Worm (Caenorhabditis elegans): ENCODE measurements around the gene Y44A6B.3.

The Y44A6B.3 gene

DNA sequence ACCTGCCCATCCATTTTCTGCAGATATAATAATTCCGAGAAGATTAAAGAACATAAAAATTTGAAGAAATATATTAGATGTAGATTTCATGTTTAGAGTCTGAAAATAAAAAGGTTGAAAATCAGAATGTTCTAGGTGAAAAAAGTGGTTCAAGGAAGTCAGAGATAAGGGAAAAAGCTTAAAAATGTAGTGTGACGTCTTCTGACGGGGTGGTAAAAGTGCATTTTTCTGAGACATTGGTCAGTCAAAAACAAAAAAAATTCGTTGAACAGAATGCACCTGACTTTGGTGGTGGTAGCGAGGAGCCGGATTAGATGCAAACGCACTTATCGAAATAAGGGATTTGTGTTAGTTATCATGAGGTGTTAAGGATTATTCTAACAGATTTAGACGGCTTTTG, 31.6 kb downstream of the Y44A6B.3 start, which contains the start of gene F46B3.23:
TSS of gene F46B3.23 (minus strand) at position 101 of the 400 bp plus-strand sequence.
- TF ChIP-seq tab-1 (GFP tag; IDR thresholded peaks at IDR 0.05) (no peak), ref-1 (GFP tag; conservative IDR thresholded peaks at IDR 0.05) (no peak), klf-2 (GFP tag; conservative IDR thresholded peaks at IDR 0.05) (no peak), ztf-29 (GFP tag; IDR thresholded peaks at IDR 0.05) (no peak), flt-1 (GFP tag; IDR thresholded peaks at IDR 0.05) (no peak), med-1 (GFP tag; optimal IDR thresholded peaks at IDR 0.05; ENCODE audit: insufficient read depth) (no peak), T22C8.4 (GFP tag; IDR thresholded peaks at IDR 0.05) (no peak), cog-1 (tag; optimal IDR thresholded peaks at IDR 0.05) (no peak)

DNA sequence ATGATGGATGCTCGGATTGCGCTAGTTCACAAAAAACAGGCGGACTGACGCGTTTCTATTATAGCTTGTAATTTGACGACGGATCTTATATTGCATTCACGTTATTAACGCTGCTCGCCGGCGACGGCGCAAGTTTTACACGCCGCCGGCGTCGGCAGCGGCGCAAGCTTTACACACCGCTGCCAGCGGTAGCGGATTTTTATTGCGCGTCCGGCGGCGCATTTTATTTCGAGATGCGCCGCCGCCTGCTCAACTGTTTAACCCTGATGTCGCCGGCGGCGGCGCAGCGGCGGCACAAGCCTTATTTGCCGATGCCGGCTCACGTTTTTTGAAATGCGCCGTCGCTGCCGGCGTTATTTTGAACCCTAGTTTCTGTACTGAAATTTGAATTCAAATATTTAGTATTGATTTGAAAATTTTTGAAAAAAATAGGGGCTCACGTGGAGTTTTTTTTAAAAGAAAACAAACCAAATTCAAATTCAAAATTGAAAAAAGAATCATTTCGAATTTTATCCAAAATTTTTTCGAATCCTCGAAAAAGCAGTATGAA, 33.6 kb downstream of the Y44A6B.3 start, which contains the start of gene ttr-57:
TSS of gene ttr-57 (plus strand) at position 500 of the 550 bp plus-strand sequence.
- TF ChIP-seq klf-2 (GFP tag; conservative IDR thresholded peaks at IDR 0.05) (no peak), ztf-23 (GFP tag; IDR thresholded peaks at IDR 0.05) (no peak), flt-1 (GFP tag; IDR thresholded peaks at IDR 0.05) (no peak)

DNA sequence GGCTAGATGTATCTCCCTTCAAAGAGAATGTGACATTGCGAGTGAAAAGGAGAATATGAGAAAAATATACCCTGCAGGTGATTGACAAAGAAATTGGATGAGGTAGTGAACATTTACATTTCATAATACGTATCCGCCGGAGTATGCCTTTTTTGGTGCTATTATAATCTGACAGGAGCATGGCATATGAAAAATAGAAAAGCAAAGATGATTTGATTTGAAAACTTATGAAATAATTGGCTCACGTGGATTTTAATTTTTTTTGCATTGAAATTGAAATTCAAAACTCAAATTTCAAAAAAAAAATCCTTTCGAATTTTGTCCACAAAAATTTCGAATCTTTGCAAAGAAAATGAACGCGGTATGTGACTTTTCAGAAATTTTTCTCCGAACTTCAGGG, 35.2 kb downstream of the Y44A6B.3 start, which contains the start of gene ttr-11:
TSS of gene ttr-11 (plus strand) at position 301 of the 400 bp plus-strand sequence.
- TF ChIP-seq ref-1 (GFP tag; conservative IDR thresholded peaks at IDR 0.05): no peak
- TF ChIP-seq klf-2 (GFP tag; conservative IDR thresholded peaks at IDR 0.05): no peak
- no peak for TF ChIP-seq flt-1 (GFP tag; IDR thresholded peaks at IDR 0.05)
- no peak for TF ChIP-seq cog-1 (tag; optimal IDR thresholded peaks at IDR 0.05)
- TF ChIP-seq med-1 (GFP tag; optimal IDR thresholded peaks at IDR 0.05; ENCODE audit: insufficient read depth): no peak
- no peak for TF ChIP-seq ztf-23 (GFP tag; IDR thresholded peaks at IDR 0.05)
- no peak for TF ChIP-seq tab-1 (GFP tag; IDR thresholded peaks at IDR 0.05)
- no peak for TF ChIP-seq ztf-29 (GFP tag; IDR thresholded peaks at IDR 0.05)
- no peak for TF ChIP-seq T22C8.4 (GFP tag; IDR thresholded peaks at IDR 0.05)

DNA sequence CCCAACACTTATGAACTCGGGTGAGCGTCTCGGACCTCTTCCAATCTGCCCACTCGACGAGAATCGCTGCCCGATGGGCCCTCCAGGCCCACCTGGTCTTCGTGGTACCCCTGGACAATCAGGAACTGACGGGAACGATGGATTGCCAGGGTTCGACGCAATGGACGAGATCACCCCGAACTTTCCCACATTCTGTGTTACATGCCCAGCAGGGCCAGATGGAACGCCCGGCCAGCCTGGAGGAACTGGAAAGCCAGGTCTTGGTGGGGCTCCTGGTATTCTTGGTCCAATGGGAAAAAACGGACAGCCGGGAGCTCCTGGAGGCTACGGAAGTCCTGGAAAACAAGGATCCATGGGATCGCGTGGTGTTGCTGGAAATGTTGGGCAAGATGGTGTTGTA, 37.5 kb downstream of the Y44A6B.3 start:
- TF ChIP-seq klf-2 (GFP tag; conservative IDR thresholded peaks at IDR 0.05): no peak

DNA sequence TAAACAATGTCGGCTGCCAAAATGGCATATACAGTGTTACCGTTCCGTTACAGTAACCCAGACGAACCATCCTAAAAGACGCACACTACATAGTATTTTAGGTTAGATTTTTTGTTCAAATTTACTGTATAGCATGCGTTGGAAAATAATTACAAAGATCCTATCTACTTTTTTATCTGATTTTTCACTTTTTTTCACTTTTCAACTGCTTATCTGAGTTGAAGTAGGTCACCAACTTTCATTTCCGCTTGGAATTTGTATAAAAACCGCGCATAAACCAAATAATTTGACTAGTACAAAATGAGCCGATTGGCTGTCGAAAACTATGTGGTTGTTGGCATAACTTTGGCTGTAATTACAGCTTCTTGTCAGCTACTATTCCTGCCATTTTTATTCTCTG, 38.4 kb downstream of the Y44A6B.3 start, which contains the start of gene col-163:
TSS of gene col-163 (plus strand) at position 301 of the 400 bp plus-strand sequence.
- no peak for TF ChIP-seq cog-1 (tag; optimal IDR thresholded peaks at IDR 0.05)
- TF ChIP-seq ztf-29 (GFP tag; IDR thresholded peaks at IDR 0.05): no peak
- no peak for TF ChIP-seq ztf-23 (GFP tag; IDR thresholded peaks at IDR 0.05)
- TF ChIP-seq T22C8.4 (GFP tag; IDR thresholded peaks at IDR 0.05): no peak
- TF ChIP-seq med-1 (GFP tag; optimal IDR thresholded peaks at IDR 0.05; ENCODE audit: insufficient read depth): no peak
- no peak for TF ChIP-seq flt-1 (GFP tag; IDR thresholded peaks at IDR 0.05)
- TF ChIP-seq klf-2 (GFP tag; conservative IDR thresholded peaks at IDR 0.05): no peak

DNA sequence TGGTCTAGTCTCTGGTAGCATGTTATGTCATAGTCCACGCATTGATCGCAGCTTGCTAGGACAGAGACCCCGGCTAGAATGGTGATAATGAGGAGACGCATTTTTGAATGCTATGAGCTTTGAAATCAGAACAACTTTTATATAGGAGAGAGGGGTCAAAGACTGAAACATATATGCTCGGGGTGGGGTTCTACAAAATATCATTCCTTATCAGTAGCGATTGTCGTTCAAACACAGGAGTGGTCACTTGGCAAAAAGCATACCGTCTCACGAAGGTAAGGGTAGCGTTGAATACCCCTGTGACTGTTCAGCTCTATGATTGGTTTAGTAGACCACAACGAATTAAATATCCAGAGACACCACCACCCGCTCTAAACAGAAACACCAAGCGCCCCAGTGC, 41.2 kb downstream of the Y44A6B.3 start, which contains the start of gene F46B3.1:
TSS of gene F46B3.1 (minus strand) at position 101 of the 400 bp plus-strand sequence.
- TF ChIP-seq flt-1 (GFP tag; IDR thresholded peaks at IDR 0.05): no peak
- TF ChIP-seq tab-1 (GFP tag; IDR thresholded peaks at IDR 0.05): no peak
- TF ChIP-seq ref-1 (GFP tag; conservative IDR thresholded peaks at IDR 0.05): no peak
- no peak for TF ChIP-seq T22C8.4 (GFP tag; IDR thresholded peaks at IDR 0.05)
- TF ChIP-seq ztf-23 (GFP tag; IDR thresholded peaks at IDR 0.05): no peak
- TF ChIP-seq cog-1 (tag; optimal IDR thresholded peaks at IDR 0.05): no peak
- no peak for TF ChIP-seq med-1 (GFP tag; optimal IDR thresholded peaks at IDR 0.05; ENCODE audit: insufficient read depth)
- TF ChIP-seq ztf-29 (GFP tag; IDR thresholded peaks at IDR 0.05): no peak

- TF ChIP-seq ztf-23 (GFP tag; IDR thresholded peaks at IDR 0.05) (no peak), T22C8.4 (GFP tag; IDR thresholded peaks at IDR 0.05) (no peak)
Observed at ce11 chrV:20595653-20596052, 42.6 kb downstream of the Y44A6B.3 start, which contains the start of gene F26F2.11. F26F2.11 (minus strand) TSS chrV:20595753.

DNA sequence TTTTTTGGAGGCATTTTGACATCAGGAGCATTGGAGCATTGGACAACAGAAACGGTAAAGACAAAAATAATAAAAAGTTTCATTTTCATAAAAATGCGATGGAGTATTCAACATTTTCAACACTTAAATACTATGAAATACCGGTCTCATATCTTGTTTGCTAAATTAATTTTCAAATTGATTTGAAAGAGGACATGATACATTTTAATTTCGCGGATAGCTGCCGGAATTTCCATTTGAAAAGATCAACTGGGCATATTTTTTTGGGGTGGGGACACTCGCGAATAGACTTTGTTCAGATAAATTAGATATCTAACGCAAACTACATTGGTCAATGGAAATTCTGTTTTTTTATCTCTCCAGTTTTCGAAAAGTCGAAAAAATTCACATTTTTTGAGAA, 43.5 kb downstream of the Y44A6B.3 start, which contains the start of gene F26F2.10:
TSS of gene F26F2.10 (minus strand) at position 101 of the 400 bp plus-strand sequence.
- no peak for TF ChIP-seq flt-1 (GFP tag; IDR thresholded peaks at IDR 0.05)
- no peak for TF ChIP-seq ref-1 (GFP tag; conservative IDR thresholded peaks at IDR 0.05)
- no peak for TF ChIP-seq ztf-29 (GFP tag; IDR thresholded peaks at IDR 0.05)
- TF ChIP-seq med-1 (GFP tag; optimal IDR thresholded peaks at IDR 0.05; ENCODE audit: insufficient read depth): no peak
- TF ChIP-seq cog-1 (tag; optimal IDR thresholded peaks at IDR 0.05): no peak
- TF ChIP-seq T22C8.4 (GFP tag; IDR thresholded peaks at IDR 0.05): no peak
- no peak for TF ChIP-seq ztf-23 (GFP tag; IDR thresholded peaks at IDR 0.05)
- no peak for TF ChIP-seq klf-2 (GFP tag; conservative IDR thresholded peaks at IDR 0.05)
- no peak for TF ChIP-seq tab-1 (GFP tag; IDR thresholded peaks at IDR 0.05)
